Fruit fly (Drosophila melanogaster) whole organism, embryonic: ENCODE results near the gene CG3078.

Source experiments
- Ada2b ChIP-seq: fragments of 200-800 bp; sonication (Bioruptor generic); IDR thresholded peaks from 2 replicates; pipeline ENCODE4 v1.3.6; 2022; ENCODE audit warnings: missing biosample characterization, missing genetic modification characterization
- B-H2 ChIP-seq: fragments of 200-800 bp; sonication (Bioruptor generic); optimal IDR thresholded peaks from 2 replicates; lab custom pipeline; 2018; ENCODE audit warnings: missing biosample characterization, mild to moderate bottlenecking, missing genetic modification characterization
- Bgb ChIP-seq: fragments of 200-800 bp; sonication (Bioruptor generic); IDR thresholded peaks from 2 replicates; pipeline ENCODE4 v1.3.6; 2022; ENCODE audit warnings: missing biosample characterization, missing genetic modification characterization; ENCODE audit not compliant: partially characterized antibody
- Bteb2 ChIP-seq: fragments of 200-800 bp; sonication (Bioruptor generic); optimal IDR thresholded peaks from 2 replicates; lab custom pipeline; 2016; ENCODE audit warnings: missing biosample characterization, missing genetic modification characterization
- CG1024 ChIP-seq: fragments of 200-800 bp; sonication (Bioruptor generic); IDR thresholded peaks from 2 replicates; pipeline ENCODE4 v1.3.6; 2022; ENCODE audit warnings: missing biosample characterization, missing genetic modification characterization
- CG10431 ChIP-seq: fragments of 200-800 bp; sonication (Bioruptor generic); optimal IDR thresholded peaks from 3 replicates; lab custom pipeline; 2018; ENCODE audit warnings: missing biosample characterization, mild to moderate bottlenecking, missing genetic modification characterization
- CG11093 ChIP-seq: fragments of 200-800 bp; sonication (Bioruptor generic); IDR thresholded peaks from 3 replicates; pipeline ENCODE4 v1.3.6; 2022; ENCODE audit warnings: missing biosample characterization, missing genetic modification characterization
- CG11247 ChIP-seq: fragments of 200-800 bp; sonication (Bioruptor generic); IDR thresholded peaks from 2 replicates; pipeline ENCODE4 v1.3.6; 2022; ENCODE audit warnings: missing biosample characterization, missing genetic modification characterization
- CG11456 ChIP-seq: fragments of 200-800 bp; sonication (Bioruptor generic); IDR thresholded peaks from 3 replicates; pipeline ENCODE4 v1.3.6; 2022; ENCODE audit warnings: missing biosample characterization, missing genetic modification characterization
- CG15073 ChIP-seq: fragments of 200-800 bp; sonication (Bioruptor generic); optimal IDR thresholded peaks from 2 replicates; lab custom pipeline; 2016; ENCODE audit warnings: missing biosample characterization, missing genetic modification characterization
- CG18476 ChIP-seq: fragments of 200-800 bp; sonication (Bioruptor generic); optimal IDR thresholded peaks from 2 replicates; lab custom pipeline; 2016; ENCODE audit warnings: missing biosample characterization, mild to moderate bottlenecking, missing genetic modification characterization
- CG18599 ChIP-seq: fragments of 200-800 bp; sonication (Bioruptor generic); optimal IDR thresholded peaks from 3 replicates; lab custom pipeline; 2017; ENCODE audit warnings: missing biosample characterization, missing genetic modification characterization, mild to moderate bottlenecking, moderate library complexity, missing genetic modification reagents
- CG18619 ChIP-seq: fragments of 200-800 bp; sonication (Bioruptor generic); optimal IDR thresholded peaks from 3 replicates; lab custom pipeline; 2017; ENCODE audit warnings: missing biosample characterization, mild to moderate bottlenecking, missing genetic modification characterization
- CG30020 ChIP-seq: fragments of 200-800 bp; optimal IDR thresholded peaks from 2 replicates; lab custom pipeline; 2019; ENCODE audit warnings: missing biosample characterization, mild to moderate bottlenecking, missing genetic modification characterization, moderate library complexity
- CG34224 ChIP-seq: fragments of 200-800 bp; sonication (Bioruptor generic); IDR thresholded peaks from 3 replicates; pipeline ENCODE4 v1.3.6; 2022; ENCODE audit warnings: missing biosample characterization, missing genetic modification characterization; ENCODE audit not compliant: partially characterized antibody
- CG34422 ChIP-seq: fragments of 200-800 bp; sonication (Bioruptor generic); IDR thresholded peaks from 3 replicates; pipeline ENCODE4 v1.3.6; 2022; ENCODE audit warnings: missing biosample characterization, missing genetic modification characterization
- CG3847 ChIP-seq: fragments of 200-800 bp; sonication (Bioruptor generic); IDR thresholded peaks from 2 replicates; pipeline ENCODE4 v1.3.6; 2022; ENCODE audit warnings: missing biosample characterization, missing genetic modification characterization
- CG5180 ChIP-seq: fragments of 200-800 bp; sonication (Bioruptor generic); optimal IDR thresholded peaks from 3 replicates; lab custom pipeline; 2017; ENCODE audit warnings: missing biosample characterization, missing genetic modification characterization, mild to moderate bottlenecking, moderate library complexity, missing genetic modification reagents
- CG6254 ChIP-seq: fragments of 200-800 bp; sonication (Bioruptor generic); optimal IDR thresholded peaks from 3 replicates; lab custom pipeline; 2017; ENCODE audit warnings: mild to moderate bottlenecking, missing biosample characterization, missing genetic modification reagents, missing genetic modification characterization
- CG7556 ChIP-seq: fragments of 200-800 bp; sonication (Bioruptor generic); optimal IDR thresholded peaks from 2 replicates; lab custom pipeline; 2017; ENCODE audit warnings: missing biosample characterization, mild to moderate bottlenecking, missing genetic modification characterization
- CG8359 ChIP-seq: fragments of 200-800 bp; sonication (Bioruptor generic); optimal IDR thresholded peaks from 2 replicates; lab custom pipeline; 2017; ENCODE audit warnings: missing biosample characterization, mild to moderate bottlenecking, missing genetic modification characterization, borderline replicate concordance
- CG8944 ChIP-seq: fragments of 200-800 bp; sonication (Bioruptor generic); optimal IDR thresholded peaks from 3 replicates; lab custom pipeline; 2016; ENCODE audit warnings: missing biosample characterization, missing genetic modification characterization
- CHES-1-like ChIP-seq: fragments of 200-800 bp; sonication (Bioruptor generic); optimal IDR thresholded peaks from 2 replicates; lab custom pipeline; 2016; ENCODE audit warnings: missing biosample characterization, missing genetic modification characterization
- Chrac-16 ChIP-seq: fragments of 200-800 bp; sonication (Bioruptor generic); optimal IDR thresholded peaks from 3 replicates; lab custom pipeline; 2016; ENCODE audit warnings: missing biosample characterization, missing genetic modification characterization
- CrebB ChIP-seq: fragments of 200-800 bp; sonication (Bioruptor generic); optimal IDR thresholded peaks from 3 replicates; lab custom pipeline; 2018; ENCODE audit warnings: missing biosample characterization, mild to moderate bottlenecking, missing genetic modification characterization
- H15 ChIP-seq: fragments of 200-800 bp; sonication (Bioruptor generic); IDR thresholded peaks from 3 replicates; pipeline ENCODE4 v1.3.6; 2022; ENCODE audit warnings: missing biosample characterization, missing genetic modification characterization
- Hand ChIP-seq: fragments of 200-800 bp; sonication (Bioruptor generic); optimal IDR thresholded peaks from 2 replicates; lab custom pipeline; 2017; ENCODE audit warnings: mild to moderate bottlenecking, missing biosample characterization, missing genetic modification reagents, missing genetic modification characterization
- Med ChIP-seq: fragments of 200-800 bp; sonication (Bioruptor generic); peaks from one replicate; lab custom pipeline; 2016; ENCODE audit warnings: missing biosample characterization, missing genetic modification characterization, mild to moderate bottlenecking, inconsistent platforms, moderate library complexity
- Nf-YC ChIP-seq: fragments of 200-800 bp; optimal IDR thresholded peaks from 3 replicates; lab custom pipeline; 2019; ENCODE audit warnings: missing biosample characterization, mild to moderate bottlenecking, missing genetic modification characterization, moderate library complexity
- Oli ChIP-seq: fragments of 200-800 bp; sonication (Bioruptor generic); optimal IDR thresholded peaks from 2 replicates; lab custom pipeline; 2018; ENCODE audit warnings: missing biosample characterization, mild to moderate bottlenecking, missing genetic modification characterization, moderate library complexity
- Pdp1 ChIP-seq, 2 experiments: fragments of 200-800 bp; sonication (Bioruptor generic); optimal IDR thresholded peaks; 3 replicates each; lab custom pipeline; 2016; ENCODE audit warnings: missing biosample characterization in 2 of 2, missing genetic modification characterization in 2 of 2, mild to moderate bottlenecking in 1 of 2, moderate library complexity in 1 of 2
- az2 ChIP-seq: fragments of 200-800 bp; sonication (Bioruptor generic); optimal IDR thresholded peaks from 3 replicates; lab custom pipeline; 2016; ENCODE audit warnings: missing biosample characterization, missing genetic modification characterization
- bowl ChIP-seq: fragments of 200-800 bp; sonication (Bioruptor generic); IDR thresholded peaks from 2 replicates; pipeline ENCODE4 v1.3.6; 2022; ENCODE audit warnings: missing biosample characterization, missing genetic modification characterization
- cato ChIP-seq: fragments of 200-800 bp; sonication (Bioruptor generic); optimal IDR thresholded peaks from 2 replicates; lab custom pipeline; 2016; ENCODE audit warnings: missing biosample characterization, missing genetic modification characterization, borderline replicate concordance
- chinmo ChIP-seq: fragments of 200-800 bp; sonication (Bioruptor generic); IDR thresholded peaks from 4 replicates; pipeline ENCODE4 v1.3.6; 2022; ENCODE audit warnings: missing biosample characterization, missing genetic modification characterization; ENCODE audit not compliant: partially characterized antibody
- chm ChIP-seq: fragments of 200-800 bp; sonication (Bioruptor generic); IDR thresholded peaks from 2 replicates; pipeline ENCODE4 v1.3.6; 2022; ENCODE audit warnings: missing biosample characterization, missing genetic modification characterization
- dan ChIP-seq: fragments of 200-800 bp; sonication (Bioruptor generic); IDR thresholded peaks from 2 replicates; pipeline ENCODE4 v1.3.6; 2022; ENCODE audit warnings: missing biosample characterization, missing genetic modification characterization
- ems ChIP-seq: fragments of 200-800 bp; sonication (Bioruptor generic); optimal IDR thresholded peaks from 3 replicates; lab custom pipeline; 2016; ENCODE audit warnings: missing biosample characterization, missing genetic modification characterization
- klu ChIP-seq: fragments of 200-800 bp; sonication (Bioruptor generic); IDR thresholded peaks from 2 replicates; pipeline ENCODE4 v1.3.6; 2022; ENCODE audit warnings: missing biosample characterization, missing genetic modification characterization
- ro ChIP-seq: fragments of 200-800 bp; sonication (Bioruptor generic); IDR thresholded peaks from 2 replicates; pipeline ENCODE4 v1.3.6; 2022; ENCODE audit warnings: missing biosample characterization, missing genetic modification characterization
- sima ChIP-seq: fragments of 200-800 bp; sonication (Bioruptor generic); optimal IDR thresholded peaks from 2 replicates; lab custom pipeline; 2016; ENCODE audit warnings: missing biosample characterization, missing genetic modification characterization
- trh ChIP-seq: fragments of 200-800 bp; sonication (Bioruptor generic); optimal IDR thresholded peaks from 2 replicates; lab custom pipeline; 2016; ENCODE audit warnings: missing biosample characterization, missing genetic modification characterization
- twi ChIP-seq: fragments of 200-800 bp; optimal IDR thresholded peaks from 2 replicates; lab custom pipeline; 2019; ENCODE audit warnings: missing biosample characterization, mild to moderate bottlenecking, missing genetic modification characterization, moderate library complexity
- vvl ChIP-seq: fragments of 200-800 bp; sonication (Bioruptor generic); IDR thresholded peaks from 2 replicates; pipeline ENCODE4 v1.3.6; 2022; ENCODE audit warnings: missing biosample characterization, missing genetic modification characterization
- zfh2 ChIP-seq: fragments of 200-800 bp; sonication (Bioruptor generic); optimal IDR thresholded peaks from 2 replicates; lab custom pipeline; 2016; ENCODE audit warnings: missing biosample characterization, missing genetic modification characterization

Gene CG3078

dm6 chrX:2270557-2270930 lies 10.9 kb upstream of the CG3078 start, which contains the start of gene CG2924 (continued):
- TF ChIP-seq CG30020 (tag; lab: Kevin White, UChicago), result peak; percentile 23
- TF ChIP-seq Nf-YC (tag; lab: Kevin White, UChicago), result peak; percentile 33
- TF ChIP-seq CHES-1-like, result peak; percentile 64
- no peak for TF ChIP-seq sima (GFP tag; lab: Kevin White, UChicago)
- peak; percentile 64 for TF ChIP-seq chm (GFP tag; lab: Robert Waterston, UW)
- peak; percentile 65 for TF ChIP-seq CG8944 (GFP tag; lab: Kevin White, UChicago)
- peak; percentile 100 for TF ChIP-seq chinmo (GFP tag; lab: Robert Waterston, UW)
- TF ChIP-seq CG11093 (GFP tag; lab: Robert Waterston, UW), result no peak
- peak; percentile 73 for TF ChIP-seq CG34422
- TF ChIP-seq H15 (GFP tag; lab: Robert Waterston, UW), result no peak; the same call in 2 of the 3 replicates
- no peak; the same call in 1 of the 2 replicates for TF ChIP-seq klu (GFP tag; lab: Robert Waterston, UW)
- peak; percentile 53 for TF ChIP-seq ems (GFP tag; lab: Kevin White, UChicago)
- TF ChIP-seq vvl (GFP tag; lab: Robert Waterston, UW), result peak; percentile 72; the same call in 1 of the 2 replicates
- TF ChIP-seq CG1024 (GFP tag; lab: Robert Waterston, UW), result peak; percentile 50; the same call in 1 of the 2 replicates
- peak; percentile 18 for TF ChIP-seq az2
- no peak for TF ChIP-seq Hand (GFP tag; lab: Kevin White, UChicago)
- peak; percentile 89 for TF ChIP-seq CG11456
- peak; percentile 52 for TF ChIP-seq Chrac-16 (GFP tag; lab: Kevin White, UChicago)
- TF ChIP-seq CG3847, result peak; percentile 73
- TF ChIP-seq twi (tag; lab: Kevin White, UChicago), result no peak
- TF ChIP-seq CG18476 (GFP tag; lab: Kevin White, UChicago), result no peak
- TF ChIP-seq CG34224 (GFP tag; lab: Robert Waterston, UW), result peak; percentile 99
- peak; percentile 50 for TF ChIP-seq Bteb2 (GFP tag; lab: Kevin White, UChicago)
- TF ChIP-seq CG18599, result peak; percentile 59
- TF ChIP-seq CG10431, result no peak
- no peak for TF ChIP-seq dan (GFP tag; lab: Robert Waterston, UW)
- peak; percentile 42 for TF ChIP-seq CrebB
- no peak for TF ChIP-seq CG8359 (GFP tag; lab: Kevin White, UChicago)
- TF ChIP-seq CG5180 (GFP tag; lab: Kevin White, UChicago), result no peak
- TF ChIP-seq CG18619, result peak; percentile 27
- TF ChIP-seq CG6254 (GFP tag; lab: Kevin White, UChicago), result no peak
- TF ChIP-seq cato (GFP tag; lab: Kevin White, UChicago), result no peak
- TF ChIP-seq ro (GFP tag; lab: Robert Waterston, UW), result no peak
- TF ChIP-seq trh (GFP tag; lab: Kevin White, UChicago), result no peak
- TF ChIP-seq Oli, result no peak
- no peak for TF ChIP-seq CG15073 (GFP tag; lab: Kevin White, UChicago)
- TF ChIP-seq bowl (GFP tag; lab: Robert Waterston, UW), result no peak
- TF ChIP-seq Bgb (GFP tag; lab: Robert Waterston, UW), result peak; percentile 100
- peak; percentile 69 for TF ChIP-seq B-H2 (GFP tag; lab: Kevin White, UChicago)
- TF ChIP-seq Ada2b (GFP tag; lab: Robert Waterston, UW), result no peak
- TF ChIP-seq zfh2 (GFP tag; lab: Kevin White, UChicago), result peak; percentile 81
- peak; percentile 59; the same call in 1 of the 2 replicates for TF ChIP-seq CG11247 (GFP tag; lab: Robert Waterston, UW)
- TF ChIP-seq Med (GFP tag; lab: Kevin White, UChicago), result peak; percentile 97
- TF ChIP-seq CG7556 (GFP tag; lab: Kevin White, UChicago), result no peak
- TF ChIP-seq Pdp1 (GFP tag; optimal IDR thresholded peaks at IDR 0.05; lab: Kevin White, UChicago), result peak; percentile 53 to 87
